Worm (Caenorhabditis elegans) whole organism, L4 larva: ENCODE measurements around the gene nspg-10.

ENCODE experiments used
- D1046.2 ChIP-seq: fragments of 200-800 bp; sonication (Bioruptor generic); IDR thresholded peaks from 2 replicates; pipeline ENCODE4 v1.3.6; 2022; ENCODE audit warnings: missing genetic modification characterization, missing compliant biosample characterization
- F26F4.8 ChIP-seq: fragments of 200-800 bp; sonication (Bioruptor generic); conservative IDR thresholded peaks from 2 replicates; pipeline ENCODE4 v1.3.6; 2022; ENCODE audit warnings: missing genetic modification characterization, missing compliant biosample characterization
- R02D3.7 ChIP-seq: fragments of 150-350 bp; sonication (generic microtip); optimal IDR thresholded peaks from 3 replicates; lab custom pipeline; 2014; ENCODE audit warnings: missing biosample characterization, missing genetic modification characterization
- T26A8.4 ChIP-seq: fragments of 200-800 bp; sonication (Bioruptor generic); IDR thresholded peaks from 2 replicates; pipeline ENCODE4 v1.3.6; 2022; ENCODE audit warnings: missing genetic modification characterization, missing compliant biosample characterization
- Y105C5A.15 ChIP-seq: fragments of 200-800 bp; sonication (Bioruptor generic); IDR thresholded peaks from 2 replicates; pipeline ENCODE4 v1.3.6; 2022; ENCODE audit warnings: missing genetic modification characterization, missing compliant biosample characterization
- Y5F2A.4 ChIP-seq: fragments of 200-800 bp; sonication (Bioruptor generic); optimal IDR thresholded peaks from 2 replicates; lab custom pipeline; 2018; ENCODE audit warnings: mild to moderate bottlenecking, missing genetic modification characterization, missing compliant biosample characterization
- aha-1 ChIP-seq: fragments of 150-350 bp; peaks from one replicate; lab custom pipeline; 2014; ENCODE audit warnings: missing biosample characterization, missing genetic modification characterization
- ceh-44 ChIP-seq: fragments of 200-800 bp; sonication (Bioruptor generic); IDR thresholded peaks from 2 replicates; pipeline ENCODE4 v1.3.6; 2022; ENCODE audit warnings: missing genetic modification reagents, missing genetic modification characterization, missing compliant biosample characterization
- ceh-62 ChIP-seq: sonication (generic microtip); optimal IDR thresholded peaks from 2 replicates; lab custom pipeline; 2017; ENCODE audit warnings: missing biosample characterization, missing genetic modification characterization
- daf-16 ChIP-seq, 3 experiments: sonication (generic microtip); optimal IDR thresholded peaks; 2 replicates each; lab custom pipeline; 2016 to 2017; ENCODE audit warnings: missing genetic modification characterization in 3 of 3, missing genetic modification reagents in 3 of 3, mild to moderate bottlenecking in 2 of 3, missing compliant biosample characterization in 2 of 3, missing biosample characterization in 1 of 3, moderate library complexity in 1 of 3
- daf-19 ChIP-seq: fragments of 200-800 bp; sonication (Bioruptor generic); conservative IDR thresholded peaks from 2 replicates; pipeline ENCODE4 v1.3.6; 2022; ENCODE audit warnings: missing genetic modification characterization, missing compliant biosample characterization
- daf-8 ChIP-seq: fragments of 200-800 bp; sonication (Bioruptor generic); IDR thresholded peaks from 2 replicates; pipeline ENCODE4 v1.3.6; 2022; ENCODE audit warnings: missing genetic modification characterization, missing compliant biosample characterization
- duxl-1 ChIP-seq: sonication (generic microtip); optimal IDR thresholded peaks from 2 replicates; lab custom pipeline; 2016; ENCODE audit warnings: mild to moderate bottlenecking, missing genetic modification characterization, moderate library complexity, missing compliant biosample characterization; ENCODE audit not compliant: poor library complexity
- dve-1 ChIP-seq: sonication (generic microtip); optimal IDR thresholded peaks from 2 replicates; lab custom pipeline; 2017; ENCODE audit warnings: antibody characterized with exemption, mild to moderate bottlenecking, missing genetic modification characterization, missing compliant biosample characterization; ENCODE audit not compliant: insufficient read depth
- egl-27 ChIP-seq: sonication (generic microtip); optimal IDR thresholded peaks from 3 replicates; lab custom pipeline; 2017; ENCODE audit warnings: missing biosample characterization, missing genetic modification reagents, missing genetic modification characterization
- hlh-11 ChIP-seq: fragments of 200-800 bp; sonication (Bioruptor generic); optimal IDR thresholded peaks from 2 replicates; lab custom pipeline; 2018; ENCODE audit warnings: mild to moderate bottlenecking, missing genetic modification characterization, missing compliant biosample characterization
- lin-1 ChIP-seq: fragments of 200-800 bp; sonication (Bioruptor generic); IDR thresholded peaks from 2 replicates; pipeline ENCODE4 v1.3.6; 2022; ENCODE audit warnings: missing genetic modification reagents, missing genetic modification characterization, missing compliant biosample characterization
- lin-13 ChIP-seq: fragments of 150-350 bp; optimal IDR thresholded peaks from 2 replicates; lab custom pipeline; 2014; ENCODE audit warnings: missing biosample characterization, missing genetic modification reagents, missing genetic modification characterization
- lin-15B ChIP-seq: fragments of 150-350 bp; sonication (generic microtip); optimal IDR thresholded peaks from 3 replicates; lab custom pipeline; 2014; ENCODE audit warnings: missing biosample characterization, missing genetic modification characterization
- lin-38 ChIP-seq: fragments of 200-800 bp; sonication (Bioruptor generic); IDR thresholded peaks from 2 replicates; pipeline ENCODE4 v1.3.6; 2022; ENCODE audit warnings: missing genetic modification reagents, missing genetic modification characterization, missing compliant biosample characterization
- madf-5 ChIP-seq, 2 experiments: fragments of 200-800 bp; sonication (Bioruptor generic); IDR thresholded peaks; 2 replicates each; pipeline ENCODE4 v1.3.6; 2022; ENCODE audit warnings: missing compliant biosample characterization in 2 of 2, missing genetic modification characterization in 2 of 2
- madf-9 ChIP-seq: fragments of 200-800 bp; sonication (Bioruptor generic); conservative IDR thresholded peaks from 2 replicates; pipeline ENCODE4 v1.3.6; 2022; ENCODE audit warnings: missing genetic modification reagents, missing genetic modification characterization, missing compliant biosample characterization
- nhr-102 ChIP-seq: sonication (generic microtip); optimal IDR thresholded peaks from 2 replicates; lab custom pipeline; 2016; ENCODE audit warnings: mild to moderate bottlenecking, missing genetic modification characterization, moderate library complexity, missing compliant biosample characterization
- nhr-11 ChIP-seq: fragments of 150-350 bp; optimal IDR thresholded peaks from 2 replicates; lab custom pipeline; 2014; ENCODE audit warnings: missing biosample characterization, missing genetic modification characterization
- nhr-28 ChIP-seq: fragments of 150-350 bp; optimal IDR thresholded peaks from 2 replicates; lab custom pipeline; 2014; ENCODE audit warnings: missing biosample characterization, missing genetic modification characterization
- nhr-41 ChIP-seq: fragments of 200-800 bp; sonication (Bioruptor generic); IDR thresholded peaks from 2 replicates; pipeline ENCODE4 v1.3.6; 2022; ENCODE audit warnings: missing genetic modification reagents, missing genetic modification characterization, missing compliant biosample characterization
- php-3 ChIP-seq: fragments of 200-800 bp; sonication (Bioruptor generic); IDR thresholded peaks from 2 replicates; pipeline ENCODE4 v1.3.6; 2022; ENCODE audit warnings: missing genetic modification reagents, missing genetic modification characterization, missing compliant biosample characterization
- pqm-1 ChIP-seq: sonication (generic microtip); optimal IDR thresholded peaks from 2 replicates; lab custom pipeline; 2017; ENCODE audit warnings: missing biosample characterization, missing genetic modification characterization
- rbr-2 ChIP-seq: sonication (generic microtip); optimal IDR thresholded peaks from 2 replicates; lab custom pipeline; 2016; ENCODE audit warnings: missing genotype, missing genetic modification characterization, missing compliant biosample characterization
- set-16 ChIP-seq: fragments of 200-800 bp; sonication (Bioruptor generic); IDR thresholded peaks from 2 replicates; pipeline ENCODE4 v1.3.6; 2022; ENCODE audit warnings: missing genetic modification reagents, missing genetic modification characterization, missing compliant biosample characterization
- snpc-4 ChIP-seq: fragments of 150-350 bp; optimal IDR thresholded peaks from 2 replicates; lab custom pipeline; 2014; ENCODE audit warnings: missing biosample characterization, missing genetic modification characterization
- spr-1 ChIP-seq: sonication (generic microtip); optimal IDR thresholded peaks from 2 replicates; lab custom pipeline; 2016; ENCODE audit warnings: mild to moderate bottlenecking, missing genetic modification characterization, missing compliant biosample characterization
- tag-97 ChIP-seq: fragments of 200-800 bp; sonication (Bioruptor generic); IDR thresholded peaks from 2 replicates; pipeline ENCODE4 v1.3.6; 2022; ENCODE audit warnings: missing genetic modification characterization, missing compliant biosample characterization
- unc-62 ChIP-seq, 3 experiments: fragments of 150-350 bp in 1 of 3; sonication (generic microtip); optimal IDR thresholded peaks in 2 of 3; peaks in 1 of 3; 1 replicate in 1 of 3; 2 replicates in 2 of 3; lab custom pipeline; 2014 to 2017; ENCODE audit warnings: missing biosample characterization in 3 of 3, missing genetic modification characterization in 3 of 3, missing genetic modification reagents in 3 of 3, missing genotype in 1 of 3
- zag-1 ChIP-seq: fragments of 150-350 bp; optimal IDR thresholded peaks from 2 replicates; lab custom pipeline; 2014; ENCODE audit warnings: missing biosample characterization, missing genetic modification characterization
- ztf-7 ChIP-seq: fragments of 150-350 bp; optimal IDR thresholded peaks from 2 replicates; lab custom pipeline; 2014; ENCODE audit warnings: missing biosample characterization, missing genetic modification characterization

nspg-10 gene

ce11 chrIV:4599352-4600004 lies 6.1 kb upstream of the nspg-10 start, which contains the start of gene F19C7.2:
F19C7.2 (plus strand) TSS chrIV:4599954.
- TF ChIP-seq pqm-1 (tag; lab: Kevin White, UChicago) (peak; percentile 68), lin-15B (tag; lab: Kevin White, UChicago) (no peak), hlh-11 (no peak), aha-1 (tag; lab: Kevin White, UChicago) (no peak), ceh-44 (GFP tag; lab: Robert Waterston, UW) (no peak), D1046.2 (no peak), rbr-2 (tag; lab: Kevin White, UChicago) (no peak), nhr-102 (tag; lab: Kevin White, UChicago) (peak; percentile 47), ztf-7 (tag; lab: Kevin White, UChicago) (no peak), lin-13 (GFP tag; lab: Kevin White, UChicago) (no peak), dve-1 (tag; lab: Kevin White, UChicago) (no peak), nhr-11 (tag; lab: Kevin White, UChicago) (no peak), nhr-41 (no peak), R02D3.7 (tag; lab: Kevin White, UChicago) (no peak), F26F4.8 (GFP tag; lab: Robert Waterston, UW) (no peak), nhr-28 (tag; lab: Kevin White, UChicago) (peak; percentile 16), T26A8.4 (GFP tag; lab: Robert Waterston, UW) (no peak), snpc-4 (tag; lab: Kevin White, UChicago) (no peak), lin-1 (no peak)

DNA sequence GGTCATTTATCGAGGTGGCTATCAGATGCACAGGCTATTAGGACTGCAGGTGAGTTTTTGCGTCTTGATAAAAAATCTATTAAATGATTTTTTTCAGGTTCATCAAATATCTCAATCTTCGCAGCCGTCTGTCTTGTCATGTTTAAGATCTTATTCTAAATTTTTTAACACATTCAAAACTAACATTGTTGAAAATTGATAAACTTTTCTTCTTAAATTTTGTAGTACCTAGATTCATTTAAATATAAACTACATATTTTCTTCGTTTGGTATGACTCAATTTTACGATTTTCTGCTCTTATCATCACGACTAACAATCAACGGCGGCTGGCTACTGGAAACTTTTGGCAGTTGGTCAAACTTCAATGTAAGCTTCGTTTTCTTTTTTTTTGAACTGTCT lies 3.0 kb upstream of the nspg-10 start, which contains the start of gene F19C7.4:
Gene F19C7.4, plus strand, starts transcription at position 301 of the 400 bp plus-strand sequence.
- no peak for TF ChIP-seq madf-5 (GFP tag; IDR thresholded peaks at IDR 0.05; lab: Robert Waterston, UW)
- peak in 1 of 2 experiments; percentile 10 for TF ChIP-seq unc-62 (GFP tag; optimal IDR thresholded peaks at IDR 0.05 in 1 of 2; lab: Kevin White, UChicago)
- no peak for TF ChIP-seq unc-62 (tag; optimal IDR thresholded peaks at IDR 0.05; lab: Kevin White, UChicago)
- TF ChIP-seq nhr-28 (tag; lab: Kevin White, UChicago) = peak; percentile 36

ce11 chrIV:4608661-4609060 lies 3.1 kb downstream of the nspg-10 start:
- TF ChIP-seq set-16 (GFP tag; lab: Robert Waterston, UW) (peak; percentile 90), php-3 (GFP tag; lab: Robert Waterston, UW) (peak; percentile 5; the same call in 1 of the 2 replicates), egl-27 (tag; lab: Kevin White, UChicago) (no peak), madf-5 (GFP tag; IDR thresholded peaks at IDR 0.05; lab: Robert Waterston, UW) (0 out of 4 replicates have a peak, but pooled peaks of 1 of the 2 experiments have one; percentile 4)

DNA sequence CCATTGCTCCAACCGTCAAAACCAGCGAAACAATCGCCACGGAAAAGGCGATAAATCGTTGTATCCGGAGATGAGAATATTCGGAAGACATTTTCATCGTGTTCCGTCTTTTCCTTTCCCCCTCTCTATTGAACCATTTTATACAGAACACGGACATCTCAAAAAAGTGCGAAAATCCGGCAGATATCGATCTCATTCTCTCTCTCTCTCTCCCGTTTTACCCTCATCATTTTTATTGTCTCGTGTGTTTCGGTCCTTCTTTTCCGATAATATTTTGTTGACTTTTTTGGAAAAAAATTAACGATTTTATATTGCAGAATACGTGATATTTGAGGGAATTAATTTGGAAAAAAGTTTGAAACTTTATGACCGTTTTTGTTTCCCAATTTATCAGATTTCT lies 4.0 kb downstream of the nspg-10 start, which contains the start of gene col-110:
Gene col-110, minus strand, starts transcription at position 101 of the 400 bp plus-strand sequence.
- TF ChIP-seq T26A8.4 (GFP tag; lab: Robert Waterston, UW) = no peak
- TF ChIP-seq duxl-1 (tag; lab: Kevin White, UChicago) = no peak
- TF ChIP-seq nhr-28 (tag; lab: Kevin White, UChicago) = no peak
- no peak for TF ChIP-seq lin-38 (GFP tag; lab: Robert Waterston, UW)
- TF ChIP-seq hlh-11 = no peak
- no peak for TF ChIP-seq daf-16 (GFP tag; optimal IDR thresholded peaks at IDR 0.05; lab: Kevin White, UChicago)
- TF ChIP-seq daf-16 (tag; optimal IDR thresholded peaks at IDR 0.05; lab: Kevin White, UChicago) = no peak
- TF ChIP-seq tag-97 (GFP tag; lab: Robert Waterston, UW) = no peak
- TF ChIP-seq Y105C5A.15 (GFP tag; lab: Robert Waterston, UW) = no peak
- no peak for TF ChIP-seq daf-19
- no peak for TF ChIP-seq zag-1
- TF ChIP-seq ztf-7 (tag; lab: Kevin White, UChicago) = no peak
- no peak for TF ChIP-seq ceh-62 (tag; lab: Kevin White, UChicago)
- no peak for TF ChIP-seq daf-8
- TF ChIP-seq Y5F2A.4 (GFP tag; lab: Kevin White, UChicago) = no peak
- no peak for TF ChIP-seq nhr-102 (tag; lab: Kevin White, UChicago)
- no peak for TF ChIP-seq madf-9 (GFP tag; lab: Robert Waterston, UW)
- no peak for TF ChIP-seq spr-1 (tag; lab: Kevin White, UChicago)
- TF ChIP-seq, all 104 proteins: peak for 0
